Worm (Caenorhabditis elegans) whole organism, L1 larva: Measurements from ENCODE around the gene AC7.3.
A peak's percentile ranks its signal among the peaks of the same experiment; 100 is the strongest.

Source experiments
- C16A3.4 ChIP-seq: fragments of 150-350 bp; optimal IDR thresholded peaks from 2 replicates; lab custom pipeline; 2014; ENCODE audit warnings: missing biosample characterization, missing genetic modification characterization
- C34B4.2 ChIP-seq: sonication (generic microtip); optimal IDR thresholded peaks from 2 replicates; lab custom pipeline; 2017; ENCODE audit warnings: mild to moderate bottlenecking, missing genetic modification characterization, missing compliant biosample characterization
- alr-1 ChIP-seq: fragments of 200-800 bp; sonication (Bioruptor generic); optimal IDR thresholded peaks from 2 replicates; lab custom pipeline; 2018; ENCODE audit warnings: borderline replicate concordance, mild to moderate bottlenecking, missing genetic modification characterization, missing compliant biosample characterization
- ama-1 ChIP-seq: fragments of 150-350 bp; optimal IDR thresholded peaks from 2 replicates; lab custom pipeline; 2014
- blmp-1 ChIP-seq: fragments of 150-350 bp; optimal IDR thresholded peaks from 2 replicates; lab custom pipeline; 2014; ENCODE audit warnings: missing biosample characterization, missing genetic modification characterization
- ceh-82 ChIP-seq, 3 experiments: fragments of 150-350 bp in 1 of 3; sonication (generic microtip) in 2 of 3; optimal IDR thresholded peaks; 2 replicates each; lab custom pipeline; 2014 to 2017; ENCODE audit warnings: missing biosample characterization in 3 of 3, missing genetic modification characterization in 3 of 3
- dpl-1 ChIP-seq, 3 experiments: fragments of 150-350 bp in 2 of 3; sonication (generic microtip) in 1 of 3; optimal IDR thresholded peaks; 2 replicates each; lab custom pipeline; 2014 to 2017; ENCODE audit warnings: missing biosample characterization in 3 of 3, missing genetic modification characterization in 3 of 3, missing genetic modification reagents in 3 of 3
- dsc-1 ChIP-seq: sonication (generic microtip); optimal IDR thresholded peaks from 2 replicates; lab custom pipeline; 2016; ENCODE audit warnings: mild to moderate bottlenecking, missing genetic modification characterization, missing compliant biosample characterization
- efl-1 ChIP-seq, 4 experiments: fragments of 150-350 bp; optimal IDR thresholded peaks in 3 of 4; peaks in 1 of 4; 1 replicate in 1 of 4; 2 replicates in 3 of 4; lab custom pipeline; 2014; ENCODE audit warnings: missing biosample characterization in 2 of 4, missing genetic modification characterization in 2 of 4, missing genetic modification reagents in 2 of 4
- efl-3 ChIP-seq: fragments of 200-800 bp; sonication (Bioruptor generic); optimal IDR thresholded peaks from 2 replicates; lab custom pipeline; 2018; ENCODE audit warnings: mild to moderate bottlenecking, missing genetic modification characterization, missing compliant biosample characterization
- egl-13 ChIP-seq: sonication (generic microtip); optimal IDR thresholded peaks from 2 replicates; lab custom pipeline; 2016; ENCODE audit warnings: missing genotype, missing genetic modification reagents, missing genetic modification characterization, missing compliant biosample characterization
- elt-2 ChIP-seq: sonication (generic microtip); optimal IDR thresholded peaks from 2 replicates; lab custom pipeline; 2016; ENCODE audit warnings: missing genetic modification characterization, mild to moderate bottlenecking, inconsistent platforms, missing compliant biosample characterization, missing genetic modification reagents
- fkh-10 ChIP-seq: sonication (generic microtip); optimal IDR thresholded peaks from 2 replicates; lab custom pipeline; 2017; ENCODE audit warnings: missing biosample characterization, missing genetic modification reagents, missing genetic modification characterization
- fkh-8 ChIP-seq: sonication (generic microtip); optimal IDR thresholded peaks from 2 replicates; lab custom pipeline; 2016; ENCODE audit warnings: mild to moderate bottlenecking, missing genetic modification characterization, missing compliant biosample characterization
- grh-1 ChIP-seq: fragments of 200-800 bp; sonication (Bioruptor generic); IDR thresholded peaks from 2 replicates; pipeline ENCODE4 v1.3.6; 2022; ENCODE audit warnings: missing genetic modification reagents, missing genetic modification characterization, missing compliant biosample characterization
- hlh-4 ChIP-seq: sonication (generic microtip); optimal IDR thresholded peaks from 2 replicates; lab custom pipeline; 2016; ENCODE audit warnings: mild to moderate bottlenecking, missing genetic modification characterization, missing compliant biosample characterization
- isw-1 ChIP-seq: fragments of 200-800 bp; sonication (Bioruptor generic); IDR thresholded peaks from 2 replicates; pipeline ENCODE4 v1.3.6; 2022; ENCODE audit warnings: missing genetic modification characterization, missing compliant biosample characterization
- jun-1 ChIP-seq: fragments of 150-350 bp; optimal IDR thresholded peaks from 2 replicates; lab custom pipeline; 2014; ENCODE audit warnings: missing biosample characterization, missing genetic modification reagents, missing genetic modification characterization
- lin-13 ChIP-seq: fragments of 150-350 bp; optimal IDR thresholded peaks from 2 replicates; lab custom pipeline; 2014; ENCODE audit warnings: missing biosample characterization, missing genetic modification reagents, missing genetic modification characterization
- lin-14 ChIP-seq: fragments of 200-800 bp; sonication (Bioruptor generic); optimal IDR thresholded peaks from 2 replicates; lab custom pipeline; 2018; ENCODE audit warnings: mild to moderate bottlenecking, missing genetic modification characterization, moderate library complexity, missing compliant biosample characterization
- lsy-2 ChIP-seq, 2 experiments: fragments of 150-350 bp; optimal IDR thresholded peaks; 2 replicates each; lab custom pipeline; 2014; ENCODE audit warnings: missing biosample characterization in 2 of 2, missing genetic modification characterization in 2 of 2
- mep-1 ChIP-seq: fragments of 150-350 bp; optimal IDR thresholded peaks from 2 replicates; lab custom pipeline; 2014; ENCODE audit warnings: missing biosample characterization, missing genetic modification characterization
- nhr-19 ChIP-seq: fragments of 200-800 bp; sonication (Bioruptor generic); conservative IDR thresholded peaks from 2 replicates; pipeline ENCODE4 v1.3.6; 2022; ENCODE audit warnings: missing genetic modification characterization, missing compliant biosample characterization
- nhr-20 ChIP-seq: sonication (generic microtip); optimal IDR thresholded peaks from 2 replicates; lab custom pipeline; 2016; ENCODE audit warnings: mild to moderate bottlenecking, missing genetic modification characterization, missing compliant biosample characterization
- nhr-47 ChIP-seq: sonication (generic microtip); optimal IDR thresholded peaks from 2 replicates; lab custom pipeline; 2016; ENCODE audit warnings: mild to moderate bottlenecking, missing genetic modification characterization, moderate library complexity, missing compliant biosample characterization
- nhr-71 ChIP-seq: sonication (generic microtip); optimal IDR thresholded peaks from 2 replicates; lab custom pipeline; 2016; ENCODE audit warnings: mild to moderate bottlenecking, missing genetic modification characterization, moderate library complexity, missing compliant biosample characterization
- nhr-77 ChIP-seq: fragments of 150-350 bp; optimal IDR thresholded peaks from 2 replicates; lab custom pipeline; 2014; ENCODE audit warnings: missing biosample characterization, missing genetic modification characterization
- snu-23 ChIP-seq: sonication (generic microtip); optimal IDR thresholded peaks from 2 replicates; lab custom pipeline; 2016; ENCODE audit warnings: missing genetic modification characterization, missing compliant biosample characterization
- sox-4 ChIP-seq: sonication (generic microtip); optimal IDR thresholded peaks from 2 replicates; lab custom pipeline; 2016; ENCODE audit warnings: missing genetic modification characterization, missing compliant biosample characterization
- sptf-1 ChIP-seq: fragments of 150-350 bp; optimal IDR thresholded peaks from 2 replicates; lab custom pipeline; 2014; ENCODE audit warnings: missing biosample characterization, missing genetic modification characterization
- swsn-7 ChIP-seq: sonication (generic microtip); optimal IDR thresholded peaks from 2 replicates; lab custom pipeline; 2016; ENCODE audit warnings: missing genetic modification characterization, missing compliant biosample characterization
- tbx-2 ChIP-seq: sonication (generic microtip); optimal IDR thresholded peaks from 2 replicates; lab custom pipeline; 2016; ENCODE audit warnings: missing genetic modification characterization, missing compliant biosample characterization
- unc-30 ChIP-seq: sonication (generic microtip); optimal IDR thresholded peaks from 2 replicates; lab custom pipeline; 2017; ENCODE audit warnings: missing biosample characterization, missing genetic modification characterization
- ztf-11 ChIP-seq, 2 experiments: sonication (generic microtip); optimal IDR thresholded peaks; 2 replicates each; lab custom pipeline; 2016 to 2017; ENCODE audit warnings: missing genetic modification characterization in 2 of 2, missing biosample characterization in 1 of 2, missing compliant biosample characterization in 1 of 2

The AC7.3 gene

DNA sequence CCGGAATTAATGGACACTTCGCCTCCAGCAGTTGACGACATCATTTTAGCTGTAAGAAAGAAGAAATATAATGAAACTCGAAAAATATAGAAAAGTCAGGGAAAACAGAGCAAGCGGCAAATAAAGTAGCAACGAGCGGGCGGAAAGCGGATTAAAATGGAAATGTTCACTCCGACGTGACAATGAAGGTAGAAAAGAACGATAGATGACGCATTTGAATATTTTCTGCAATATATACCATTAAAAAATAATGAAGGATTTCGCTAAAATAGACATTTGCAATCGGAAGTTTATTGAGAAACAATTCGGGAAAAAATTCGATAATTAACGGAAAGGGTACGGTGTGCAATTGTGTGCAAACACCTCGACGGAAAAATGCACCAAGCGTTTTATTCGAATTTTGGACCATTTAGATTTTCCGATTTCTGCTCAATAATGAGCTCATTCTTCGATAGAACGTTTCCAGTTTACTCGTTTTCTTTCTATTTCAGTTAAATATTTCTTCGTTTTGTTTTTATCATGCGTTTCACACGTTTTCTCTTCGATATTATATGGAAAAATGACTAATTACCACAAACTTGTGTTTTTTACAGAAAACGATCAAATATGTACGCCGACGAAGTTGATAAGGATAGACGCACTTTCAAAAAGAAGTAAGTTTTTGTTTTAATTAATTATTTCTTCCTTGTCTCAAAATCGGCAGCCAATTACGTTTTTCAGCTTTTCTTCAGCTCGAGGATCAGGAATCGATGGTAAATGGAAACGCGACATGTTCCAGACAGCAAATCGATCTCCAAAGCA is 20.4 kb upstream of the AC7.3 start, which contains the start of the genes snpn-1 and C02B10.4 (continued):
- TF ChIP-seq nhr-20 (tag; lab: Kevin White, UChicago) (peak; percentile 64), ama-1 (lab: Kevin White, UChicago) (no peak), fkh-8 (tag; lab: Kevin White, UChicago) (peak; percentile 26), isw-1 (GFP tag; lab: Robert Waterston, UW) (peak; percentile 51; the same call in 1 of the 2 replicates)

DNA sequence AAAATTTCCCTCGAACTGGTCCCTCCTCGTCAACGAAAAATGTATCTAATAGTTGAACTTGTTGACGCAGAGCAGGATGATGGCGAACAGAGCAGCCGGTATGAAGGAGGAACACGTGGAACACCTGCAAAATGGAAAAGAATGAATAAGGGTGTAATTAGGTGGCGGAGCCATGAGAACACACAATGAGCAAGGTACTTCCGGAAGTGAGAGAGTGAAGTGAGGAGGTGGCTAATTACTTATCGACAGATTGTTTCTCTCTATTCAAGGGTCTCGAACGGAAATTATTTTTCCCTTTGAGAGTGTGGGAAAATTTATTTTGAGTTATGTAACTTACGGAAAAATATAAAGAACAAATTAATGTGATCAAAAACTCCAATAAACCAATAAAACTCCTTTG is 18.2 kb upstream of the AC7.3 start:
- TF ChIP-seq alr-1 (tag; lab: Kevin White, UChicago) (no peak), ztf-11 (tag; optimal IDR thresholded peaks at IDR 0.05; lab: Kevin White, UChicago) (no peak), efl-3 (GFP tag; lab: Kevin White, UChicago) (no peak), fkh-8 (tag; lab: Kevin White, UChicago) (no peak), hlh-4 (no peak), C34B4.2 (tag; lab: Kevin White, UChicago) (no peak), jun-1 (tag; lab: Kevin White, UChicago) (no peak), isw-1 (GFP tag; lab: Robert Waterston, UW) (no peak), ceh-82 (tag; optimal IDR thresholded peaks at IDR 0.05; lab: Kevin White, UChicago) (no peak), lsy-2 (tag; optimal IDR thresholded peaks at IDR 0.05; lab: Kevin White, UChicago) (no peak), elt-2 (tag; lab: Kevin White, UChicago) (no peak), unc-30 (no peak), nhr-71 (tag; lab: Kevin White, UChicago) (no peak)

DNA sequence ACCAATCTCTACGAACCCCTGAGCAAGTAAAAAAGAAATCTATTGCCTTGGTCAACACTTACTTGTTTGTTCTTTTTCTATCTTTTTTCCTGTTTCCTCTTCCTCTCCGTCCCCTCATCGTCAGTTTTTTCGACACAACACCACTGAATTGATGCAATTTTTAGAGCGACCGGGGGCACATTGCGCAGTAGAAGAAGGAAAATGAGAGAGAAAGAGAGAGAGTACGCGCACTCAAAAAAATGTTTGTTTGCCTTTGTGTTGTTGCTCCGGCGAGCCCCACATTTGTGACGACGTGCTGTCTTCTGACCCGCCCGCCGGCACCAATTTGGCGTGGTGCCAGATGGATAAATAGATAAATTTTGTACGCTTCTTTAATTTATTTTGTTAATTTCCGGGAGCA is 11.5 kb upstream of the AC7.3 start:
- TF ChIP-seq nhr-19 (GFP tag; lab: Robert Waterston, UW) (peak; percentile 28; the same call in 1 of the 2 replicates), fkh-8 (tag; lab: Kevin White, UChicago) (peak; percentile 25), nhr-47 (tag; lab: Kevin White, UChicago) (peak; percentile 47), mep-1 (tag; lab: Kevin White, UChicago) (peak; percentile 23), dpl-1 (GFP tag; optimal IDR thresholded peaks at IDR 0.05; lab: Kevin White, UChicago) (peak in 1 of 3 experiments; percentile 29), nhr-71 (tag; lab: Kevin White, UChicago) (peak; percentile 17), lsy-2 (tag; optimal IDR thresholded peaks at IDR 0.05; lab: Kevin White, UChicago) (peak in 1 of 2 experiments; percentile 44), fkh-10 (GFP tag; lab: Kevin White, UChicago) (peak; percentile 26), efl-1 (optimal IDR thresholded peaks at IDR 0.05; lab: Kevin White, UChicago) (peak in 1 of 2 experiments; percentile 1), efl-1 (GFP tag; optimal IDR thresholded peaks at IDR 0.05 in 1 of 2; lab: Kevin White, UChicago) (peak in 1 of 2 experiments; percentile 71), swsn-7 (tag; lab: Kevin White, UChicago) (peak; percentile 9), nhr-77 (no peak), snu-23 (peak; percentile 4), lin-13 (GFP tag; lab: Kevin White, UChicago) (no peak), tbx-2 (tag; lab: Kevin White, UChicago) (peak; percentile 17), C16A3.4 (no peak), ama-1 (lab: Kevin White, UChicago) (no peak), ceh-82 (tag; optimal IDR thresholded peaks at IDR 0.05; lab: Kevin White, UChicago) (peak in 2 of 3 experiments; percentile 2 to 51), C34B4.2 (tag; lab: Kevin White, UChicago) (no peak), blmp-1 (tag; lab: Kevin White, UChicago) (no peak), grh-1 (GFP tag; lab: Robert Waterston, UW) (no peak), sptf-1 (tag; lab: Kevin White, UChicago) (no peak), sox-4 (no peak), lin-14 (GFP tag; lab: Kevin White, UChicago) (peak; percentile 89)

DNA sequence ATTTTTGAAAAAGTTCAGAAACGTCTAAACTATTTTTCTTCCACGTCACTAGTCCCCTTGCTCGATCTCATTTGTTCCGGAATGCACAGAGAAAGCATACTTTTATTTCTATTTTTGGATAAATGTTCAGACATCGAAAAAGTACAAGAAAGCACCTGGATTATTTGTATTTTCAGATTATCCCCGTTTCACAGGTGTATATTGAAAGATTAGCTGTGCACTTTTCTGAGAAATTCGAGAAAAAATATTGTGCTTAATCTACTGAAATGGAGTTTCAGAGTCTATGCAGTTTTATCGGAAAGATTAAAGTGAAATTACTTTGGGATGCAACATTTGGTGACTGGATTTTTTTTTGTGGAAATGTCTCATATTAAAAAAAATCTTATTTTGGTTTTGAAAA is 9.7 kb upstream of the AC7.3 start:
- TF ChIP-seq nhr-77 = no peak
- peak; percentile 24 for TF ChIP-seq egl-13 (tag; lab: Kevin White, UChicago)
- peak; percentile 67 for TF ChIP-seq dsc-1 (tag; lab: Kevin White, UChicago)
- peak; percentile 69 for TF ChIP-seq hlh-4
- peak; percentile 27 for TF ChIP-seq nhr-71 (tag; lab: Kevin White, UChicago)
- TF ChIP-seq ztf-11 (tag; optimal IDR thresholded peaks at IDR 0.05; lab: Kevin White, UChicago) = no peak
- TF ChIP-seq nhr-47 (tag; lab: Kevin White, UChicago) = peak; percentile 22
